Fruit fly (Drosophila melanogaster) whole organism: ENCODE measurements around the gene BckdhA.

Experiments
- CG8478 ChIP-seq: fragments of >200 bp; optimal IDR thresholded peaks from 2 replicates; lab custom pipeline; 2018; ENCODE audit warnings: inconsistent platforms
- Dll ChIP-seq: fragments of >200 bp; optimal IDR thresholded peaks from 2 replicates; lab custom pipeline; 2017
- EcR ChIP-seq, 2 experiments: fragments of >200 bp; optimal IDR thresholded peaks; 2 replicates each; lab custom pipeline; 2017; ENCODE audit warnings: missing biosample characterization in 2 of 2, missing genetic modification characterization in 2 of 2, missing genetic modification reagents in 2 of 2
- pan ChIP-seq: fragments of >200 bp; optimal IDR thresholded peaks from 2 replicates; lab custom pipeline; 2017
- psq ChIP-seq: fragments of >200 bp; optimal IDR thresholded peaks from 2 replicates; lab custom pipeline; 2017
- usp ChIP-seq: fragments of >200 bp; optimal IDR thresholded peaks from 2 replicates; lab custom pipeline; 2017; ENCODE audit warnings: missing biosample characterization, missing genetic modification characterization, mixed read lengths

dm6 chr3R:9570114-9570513 is 14.5 kb downstream of the BckdhA start, which contains the start of gene CG16790:
- TF ChIP-seq psq (lab: Kevin White, UChicago) (no peak), Dll (lab: Kevin White, UChicago) (no peak), pan (no peak), EcR (GFP tag; optimal IDR thresholded peaks at IDR 0.05; lab: Kevin White, UChicago) (no peak), CG8478 (lab: Kevin White, UChicago) (no peak), usp (GFP tag; lab: Kevin White, UChicago) (no peak)
